Worm (Caenorhabditis elegans): ENCODE measurements around the gene bcas-2.

ce11 chrIII:6230870-6231269 is 14.8 kb downstream of the bcas-2 start, which contains the start of gene esyt-2:
- TF ChIP-seq ztf-29 (GFP tag; IDR thresholded peaks at IDR 0.05), result no peak
- no peak for TF ChIP-seq ref-1 (GFP tag; conservative IDR thresholded peaks at IDR 0.05)
- TF ChIP-seq tab-1 (GFP tag; IDR thresholded peaks at IDR 0.05), result no peak
- no peak for TF ChIP-seq ztf-23 (GFP tag; IDR thresholded peaks at IDR 0.05)
- TF ChIP-seq flt-1 (GFP tag; IDR thresholded peaks at IDR 0.05), result no peak
- no peak for TF ChIP-seq klf-2 (GFP tag; conservative IDR thresholded peaks at IDR 0.05)
